Fruit fly (Drosophila melanogaster) whole organism, adult: ENCODE results near the gene CG12355.

ENCODE experiments used
- CG11617 ChIP-seq: fragments of 200-800 bp; sonication (Bioruptor generic); optimal IDR thresholded peaks from 2 replicates; lab custom pipeline; 2017; ENCODE audit warnings: mild to moderate bottlenecking, missing biosample characterization, missing genetic modification reagents, missing genetic modification characterization
- CG12768 ChIP-seq: fragments of 200-800 bp; sonication (Bioruptor generic); optimal IDR thresholded peaks from 2 replicates; lab custom pipeline; 2017; ENCODE audit warnings: missing biosample characterization, missing genetic modification characterization, mild to moderate bottlenecking, moderate library complexity, missing genetic modification reagents
- CG14711 ChIP-seq: fragments of 200-800 bp; sonication (Bioruptor generic); optimal IDR thresholded peaks from 2 replicates; lab custom pipeline; 2018; ENCODE audit warnings: missing biosample characterization, mild to moderate bottlenecking, missing genetic modification characterization, moderate library complexity
- CG1620 ChIP-seq: fragments of 200-800 bp; sonication (Bioruptor generic); optimal IDR thresholded peaks from 2 replicates; lab custom pipeline; 2016; ENCODE audit warnings: missing biosample characterization, missing genetic modification characterization
- CG33017 ChIP-seq: fragments of 200-800 bp; sonication (Bioruptor generic); optimal IDR thresholded peaks from 2 replicates; lab custom pipeline; 2018; ENCODE audit warnings: missing biosample characterization, mild to moderate bottlenecking, missing genetic modification characterization, moderate library complexity
- CG5204 ChIP-seq: fragments of 200-800 bp; sonication (Bioruptor generic); optimal IDR thresholded peaks from 2 replicates; lab custom pipeline; 2016; ENCODE audit warnings: missing biosample characterization, missing genetic modification characterization
- CG7045 ChIP-seq: fragments of 200-800 bp; sonication (Bioruptor generic); optimal IDR thresholded peaks from 2 replicates; lab custom pipeline; 2017; ENCODE audit warnings: missing biosample characterization, mild to moderate bottlenecking, missing genetic modification characterization
- CG7101 ChIP-seq: fragments of 200-800 bp; sonication (Bioruptor generic); optimal IDR thresholded peaks from 2 replicates; lab custom pipeline; 2018; ENCODE audit warnings: missing biosample characterization, mild to moderate bottlenecking, missing genetic modification characterization, moderate library complexity
- Clk ChIP-seq: fragments of 200-800 bp; sonication (Bioruptor generic); optimal IDR thresholded peaks from 2 replicates; lab custom pipeline; 2017; ENCODE audit warnings: missing biosample characterization, missing genetic modification characterization
- Crg-1 ChIP-seq: fragments of 200-800 bp; sonication (Bioruptor generic); optimal IDR thresholded peaks from 2 replicates; lab custom pipeline; 2016; ENCODE audit warnings: missing biosample characterization, missing genetic modification characterization
- Hr96 ChIP-seq: fragments of 200-800 bp; sonication (Bioruptor generic); optimal IDR thresholded peaks from 2 replicates; lab custom pipeline; 2016; ENCODE audit warnings: missing biosample characterization, missing genetic modification characterization
- Mnt ChIP-seq: fragments of 200-800 bp; sonication (Bioruptor generic); optimal IDR thresholded peaks from 2 replicates; lab custom pipeline; 2016; ENCODE audit warnings: missing biosample characterization, mild to moderate bottlenecking, missing genetic modification characterization
- bab1 ChIP-seq: fragments of 200-800 bp; sonication (Bioruptor generic); optimal IDR thresholded peaks from 3 replicates; lab custom pipeline; 2019; ENCODE audit warnings: missing biosample characterization, mild to moderate bottlenecking, missing genetic modification characterization, moderate library complexity
- cic ChIP-seq: fragments of 200-800 bp; sonication (Bioruptor generic); optimal IDR thresholded peaks from 2 replicates; lab custom pipeline; 2017; ENCODE audit warnings: missing biosample characterization, mild to moderate bottlenecking, missing genetic modification characterization, moderate library complexity
- cnc ChIP-seq, 2 experiments: fragments of >200 bp; optimal IDR thresholded peaks; 2 replicates each; lab custom pipeline; 2017
- kay ChIP-seq: fragments of 200-800 bp; sonication (Bioruptor generic); peaks from one replicate; lab custom pipeline; 2016; ENCODE audit warnings: missing biosample characterization, missing genetic modification characterization, borderline replicate concordance
- ovo ChIP-seq: fragments of 200-800 bp; sonication (Bioruptor generic); optimal IDR thresholded peaks from 2 replicates; lab custom pipeline; 2016; ENCODE audit warnings: missing biosample characterization, missing genetic modification characterization
- pad ChIP-seq: fragments of 200-800 bp; sonication (Bioruptor generic); optimal IDR thresholded peaks from 3 replicates; lab custom pipeline; 2017; ENCODE audit warnings: missing biosample characterization, missing genetic modification characterization, mild to moderate bottlenecking, moderate library complexity, missing genetic modification reagents
- tj ChIP-seq: fragments of 200-800 bp; sonication (Bioruptor generic); optimal IDR thresholded peaks from 3 replicates; lab custom pipeline; 2017; ENCODE audit warnings: missing biosample characterization, mild to moderate bottlenecking, missing genetic modification characterization, moderate library complexity
- toe ChIP-seq: fragments of 200-800 bp; sonication (Bioruptor generic); optimal IDR thresholded peaks from 2 replicates; lab custom pipeline; 2016; ENCODE audit warnings: missing biosample characterization, missing genetic modification characterization

The CG12355 gene

DNA sequence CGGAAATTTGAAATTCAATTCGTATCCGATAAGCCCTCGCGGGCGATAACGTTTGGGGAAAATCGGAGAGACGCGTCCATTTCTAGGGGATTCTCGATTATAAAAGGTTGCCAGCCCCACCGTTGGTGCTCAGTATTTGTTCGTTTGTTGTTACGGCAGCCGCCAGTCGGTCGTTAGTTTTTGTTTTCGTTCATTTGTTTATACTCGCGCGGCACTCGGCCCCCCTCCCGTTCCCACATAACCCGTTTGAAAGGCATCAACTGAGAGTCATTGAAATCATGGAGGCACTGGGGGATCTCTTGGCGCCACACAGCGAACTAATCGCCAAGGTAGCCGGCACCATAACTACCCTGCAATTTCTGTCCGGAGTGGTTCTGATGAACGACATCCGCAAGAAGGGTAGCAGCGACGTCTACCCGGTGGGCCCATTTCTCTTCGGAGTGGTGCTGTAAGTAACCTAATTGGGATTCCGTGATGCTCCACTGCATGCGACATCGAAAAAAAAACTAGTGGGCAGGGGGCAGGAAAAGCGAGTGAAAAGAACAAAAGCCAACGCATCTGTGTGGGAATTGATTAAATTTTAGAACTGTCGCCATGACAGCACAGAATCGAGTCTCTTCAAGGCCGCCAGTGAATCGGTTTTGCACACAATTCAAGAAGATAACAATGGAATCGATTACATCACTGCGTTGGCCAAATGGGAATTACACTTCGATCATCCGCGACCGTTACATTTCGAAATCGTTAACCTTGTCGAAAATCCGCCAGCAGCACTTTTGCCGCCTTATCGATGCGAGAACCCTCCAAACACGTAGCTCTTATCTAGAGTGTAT, 5.7 kb upstream of the CG12355 start, which contains the start of gene CG7272:
TSS of gene CG7272 (plus strand) at position 126 of the 833 bp plus-strand sequence.
- TF ChIP-seq bab1 (GFP tag; lab: Kevin White, UChicago) (no peak), CG7045 (no peak), Clk (no peak), Mnt (GFP tag; lab: Kevin White, UChicago) (peak; percentile 74), cnc (optimal IDR thresholded peaks at IDR 0.05; lab: Kevin White, UChicago) (peak in 1 of 2 experiments; percentile 63), kay (GFP tag; lab: Kevin White, UChicago) (no peak), CG5204 (no peak), CG14711 (no peak), CG12768 (GFP tag; lab: Kevin White, UChicago) (peak; percentile 43), ovo (GFP tag; lab: Kevin White, UChicago) (no peak), Hr96 (GFP tag; lab: Kevin White, UChicago) (no peak), tj (GFP tag; lab: Kevin White, UChicago) (no peak), CG7101 (peak; percentile 22), cic (GFP tag; lab: Kevin White, UChicago) (peak; percentile 82), CG1620 (GFP tag; lab: Kevin White, UChicago) (no peak), CG11617 (peak; percentile 16), pad (GFP tag; lab: Kevin White, UChicago) (no peak), Crg-1 (peak; percentile 0), toe (GFP tag; lab: Kevin White, UChicago) (no peak), CG33017 (tag; lab: Kevin White, UChicago) (peak; percentile 21)

- TF ChIP-seq cic (GFP tag; lab: Kevin White, UChicago) (peak; percentile 50), Mnt (GFP tag; lab: Kevin White, UChicago) (peak; percentile 97), bab1 (GFP tag; lab: Kevin White, UChicago) (peak; percentile 88), CG5204 (no peak)
These were observed 3.4 kb upstream of the CG12355 start, which contains the start of gene CG7275 for dm6 chr3L:15498745-15499144. Gene CG7275, plus strand, starts transcription at chr3L:15498959.

DNA sequence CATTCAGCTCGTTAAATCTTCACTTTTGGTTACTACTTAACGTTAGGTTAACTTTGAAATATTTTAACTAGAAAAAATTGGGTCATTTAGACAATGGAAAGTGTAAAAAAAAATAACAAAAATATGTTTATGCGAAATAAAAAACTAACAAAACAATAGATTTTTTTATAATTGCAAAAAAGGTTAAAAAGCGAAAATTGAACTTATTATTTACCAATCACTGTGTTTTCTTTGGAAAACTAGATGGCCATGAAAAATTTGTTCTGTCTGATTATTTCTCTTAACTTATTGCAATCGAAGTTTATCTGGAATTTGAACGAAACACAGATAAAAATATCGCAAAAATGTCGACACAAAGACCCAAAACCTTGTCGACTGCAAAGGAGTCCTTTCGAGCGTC, 2.6 kb upstream of the CG12355 start, which contains the start of gene CG7276:
TSS of gene CG7276 (plus strand) at position 301 of the 400 bp plus-strand sequence.
- TF ChIP-seq toe (GFP tag; lab: Kevin White, UChicago) (no peak), CG12768 (GFP tag; lab: Kevin White, UChicago) (no peak), cnc (optimal IDR thresholded peaks at IDR 0.05; lab: Kevin White, UChicago) (no peak), tj (GFP tag; lab: Kevin White, UChicago) (no peak), CG1620 (GFP tag; lab: Kevin White, UChicago) (no peak), CG7101 (no peak), kay (GFP tag; lab: Kevin White, UChicago) (no peak), Mnt (GFP tag; lab: Kevin White, UChicago) (no peak), CG5204 (no peak), cic (GFP tag; lab: Kevin White, UChicago) (no peak), Crg-1 (no peak), CG14711 (no peak), CG7045 (no peak), Clk (no peak), bab1 (GFP tag; lab: Kevin White, UChicago) (no peak), ovo (GFP tag; lab: Kevin White, UChicago) (no peak)

DNA sequence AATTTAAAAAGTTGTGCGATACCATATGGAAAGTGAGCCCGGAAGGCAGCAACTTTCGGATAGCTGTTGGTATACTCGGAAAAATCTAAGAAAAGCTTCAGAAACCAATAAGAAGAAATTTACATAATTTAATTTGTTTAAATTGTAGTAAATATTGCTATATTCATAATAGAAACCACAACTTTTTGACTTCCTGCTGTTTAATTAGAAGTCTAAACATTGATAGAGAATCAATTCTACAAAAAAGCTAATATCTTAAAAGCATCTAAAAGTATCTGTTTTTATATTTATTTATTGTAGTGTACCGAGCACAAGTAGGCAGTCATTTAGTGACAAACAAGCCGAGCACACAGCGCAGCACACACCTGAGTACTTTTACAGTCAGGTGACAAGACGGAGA, 925 bp upstream of the CG12355 start, which contains the start of gene CG13455:
TSS of gene CG13455 (plus strand) at position 301 of the 400 bp plus-strand sequence.
- TF ChIP-seq Crg-1 (no peak), Hr96 (GFP tag; lab: Kevin White, UChicago) (no peak), CG12768 (GFP tag; lab: Kevin White, UChicago) (no peak), tj (GFP tag; lab: Kevin White, UChicago) (no peak), CG7101 (no peak), CG7045 (no peak)

dm6 chr3L:15494599-15495271, 614 bp downstream of the CG12355 start:
- TF ChIP-seq Clk: no peak
- TF ChIP-seq Mnt (GFP tag; lab: Kevin White, UChicago): peak; percentile 1
- TF ChIP-seq CG12768 (GFP tag; lab: Kevin White, UChicago): no peak
- no peak for TF ChIP-seq CG14711
- no peak for TF ChIP-seq CG5204
- TF ChIP-seq pad (GFP tag; lab: Kevin White, UChicago): no peak
- no peak for TF ChIP-seq toe (GFP tag; lab: Kevin White, UChicago)
- no peak for TF ChIP-seq CG1620 (GFP tag; lab: Kevin White, UChicago)
- TF ChIP-seq CG7045: no peak
- peak; percentile 70 for TF ChIP-seq kay (GFP tag; lab: Kevin White, UChicago)
- TF ChIP-seq ovo (GFP tag; lab: Kevin White, UChicago): peak; percentile 21
- TF ChIP-seq CG7101: no peak
- no peak for TF ChIP-seq Hr96 (GFP tag; lab: Kevin White, UChicago)
- no peak for TF ChIP-seq CG11617
- TF ChIP-seq Crg-1: no peak
- TF ChIP-seq bab1 (GFP tag; lab: Kevin White, UChicago): no peak
- TF ChIP-seq cic (GFP tag; lab: Kevin White, UChicago): peak; percentile 47
